Worm (Caenorhabditis elegans) whole organism, early embryonic: Measurements from ENCODE around the gene C25H3.10.

Experiments used
- F13C5.2 ChIP-seq: sonication (generic microtip); optimal IDR thresholded peaks from 2 replicates; lab custom pipeline; 2017; ENCODE audit warnings: mild to moderate bottlenecking, missing genetic modification characterization, inconsistent platforms, missing compliant biosample characterization
- aly-1 ChIP-seq: sonication (generic microtip); optimal IDR thresholded peaks from 2 replicates; lab custom pipeline; 2016; ENCODE audit warnings: missing genetic modification characterization, missing compliant biosample characterization
- ama-1 ChIP-seq: fragments of 150-350 bp; optimal IDR thresholded peaks from 2 replicates; lab custom pipeline; 2014
- ets-7 ChIP-seq: sonication (generic microtip); optimal IDR thresholded peaks from 2 replicates; lab custom pipeline; 2016; ENCODE audit warnings: missing genotype, missing genetic modification characterization, missing compliant biosample characterization
- hmg-4 ChIP-seq: fragments of 200-800 bp; sonication (Bioruptor generic); optimal IDR thresholded peaks from 2 replicates; lab custom pipeline; 2018; ENCODE audit warnings: mild to moderate bottlenecking, missing genetic modification characterization, missing compliant biosample characterization
- hnd-1 ChIP-seq: sonication (generic microtip); optimal IDR thresholded peaks from 2 replicates; lab custom pipeline; 2016; ENCODE audit warnings: missing genetic modification characterization, missing compliant biosample characterization
- scrt-1 ChIP-seq: fragments of 200-800 bp; sonication (Bioruptor generic); IDR thresholded peaks from 2 replicates; pipeline ENCODE4 v1.3.6; 2022; ENCODE audit warnings: missing genetic modification characterization, missing compliant biosample characterization
- sea-1 ChIP-seq: fragments of 200-800 bp; sonication (Bioruptor generic); conservative IDR thresholded peaks from 2 replicates; pipeline ENCODE4 v1.3.6; 2022; ENCODE audit warnings: missing genetic modification characterization, missing compliant biosample characterization
- tbx-37 ChIP-seq: fragments of 200-800 bp; sonication (Bioruptor generic); conservative IDR thresholded peaks from 2 replicates; pipeline ENCODE4 v1.3.6; 2022; ENCODE audit warnings: missing genetic modification reagents, missing genetic modification characterization, missing compliant biosample characterization
- tra-4 ChIP-seq: sonication (generic microtip); optimal IDR thresholded peaks from 2 replicates; lab custom pipeline; 2017; ENCODE audit warnings: missing genetic modification characterization, missing compliant biosample characterization

- no peak for TF ChIP-seq sea-1 (GFP tag; lab: Robert Waterston, UW)
- TF ChIP-seq ama-1 = no peak
- TF ChIP-seq F13C5.2 (tag; lab: Kevin White, UChicago) = no peak
- TF ChIP-seq ets-7 = no peak
- no peak for TF ChIP-seq tra-4
- no peak for TF ChIP-seq hnd-1 (tag; lab: Kevin White, UChicago)
- TF ChIP-seq aly-1 (tag; lab: Kevin White, UChicago) = no peak
- TF ChIP-seq scrt-1 (GFP tag; lab: Robert Waterston, UW) = no peak
- TF ChIP-seq tbx-37 (GFP tag; lab: Robert Waterston, UW) = no peak
- no peak for TF ChIP-seq hmg-4 (GFP tag; lab: Kevin White, UChicago)
Measured at ce11 chrII:5665029-5665428, 33.7 kb downstream of the C25H3.10 start, which contains the start of gene C25H3.15.
